Worm (Caenorhabditis elegans): ENCODE measurements around the gene Y32F6B.1.
A peak's percentile ranks its signal among the peaks of the same experiment; 100 is the strongest.

Gene Y32F6B.1

DNA sequence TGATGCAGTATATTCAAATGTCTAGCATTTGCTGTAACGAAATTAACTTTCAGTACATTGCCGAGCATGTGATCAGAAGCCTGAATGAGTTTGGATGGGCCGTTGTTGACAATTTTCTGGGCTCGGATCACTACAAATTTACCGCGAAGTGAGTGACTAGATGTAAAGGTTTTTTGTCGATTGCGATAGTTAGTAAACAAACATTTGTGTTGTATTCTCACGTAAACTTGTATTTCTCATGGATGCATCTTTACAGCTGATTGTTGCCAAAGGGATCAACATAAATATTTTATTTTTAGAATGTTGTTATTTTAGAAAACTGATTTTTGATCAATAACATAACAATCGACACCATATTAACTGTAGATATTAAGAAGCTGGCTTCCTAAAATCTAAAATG is 10.5 kb downstream of the Y32F6B.1 start (continued):
- TF ChIP-seq unc-130 (GFP tag; optimal IDR thresholded peaks at IDR 0.05) (no peak), F44E2.7 (GFP tag; IDR thresholded peaks at IDR 0.05) (no peak), aly-2 (tag; optimal IDR thresholded peaks at IDR 0.05) (no peak), hif-1 (tag; optimal IDR thresholded peaks at IDR 0.05) (peak; percentile 48 to 87), ces-1 (GFP tag; optimal IDR thresholded peaks at IDR 0.05) (no peak), Y5F2A.4 (GFP tag; optimal IDR thresholded peaks at IDR 0.05) (no peak), mdl-1 (tag; optimal IDR thresholded peaks at IDR 0.05) (no peak), mdt-29 (GFP tag; IDR thresholded peaks at IDR 0.05) (no peak), nhr-237 (tag; optimal IDR thresholded peaks at IDR 0.05) (no peak), Y75B8A.6 (GFP tag; IDR thresholded peaks at IDR 0.05) (no peak), tag-97 (GFP tag; IDR thresholded peaks at IDR 0.05) (no peak), aha-1 (tag) (peak; percentile 37), Y48G9A.11 (GFP tag; IDR thresholded peaks at IDR 0.05) (no peak), nhr-111 (GFP tag; optimal IDR thresholded peaks at IDR 0.05) (no peak), cey-2 (tag; optimal IDR thresholded peaks at IDR 0.05; ENCODE audit: borderline replicate concordance, insufficient read depth) (no peak)

DNA sequence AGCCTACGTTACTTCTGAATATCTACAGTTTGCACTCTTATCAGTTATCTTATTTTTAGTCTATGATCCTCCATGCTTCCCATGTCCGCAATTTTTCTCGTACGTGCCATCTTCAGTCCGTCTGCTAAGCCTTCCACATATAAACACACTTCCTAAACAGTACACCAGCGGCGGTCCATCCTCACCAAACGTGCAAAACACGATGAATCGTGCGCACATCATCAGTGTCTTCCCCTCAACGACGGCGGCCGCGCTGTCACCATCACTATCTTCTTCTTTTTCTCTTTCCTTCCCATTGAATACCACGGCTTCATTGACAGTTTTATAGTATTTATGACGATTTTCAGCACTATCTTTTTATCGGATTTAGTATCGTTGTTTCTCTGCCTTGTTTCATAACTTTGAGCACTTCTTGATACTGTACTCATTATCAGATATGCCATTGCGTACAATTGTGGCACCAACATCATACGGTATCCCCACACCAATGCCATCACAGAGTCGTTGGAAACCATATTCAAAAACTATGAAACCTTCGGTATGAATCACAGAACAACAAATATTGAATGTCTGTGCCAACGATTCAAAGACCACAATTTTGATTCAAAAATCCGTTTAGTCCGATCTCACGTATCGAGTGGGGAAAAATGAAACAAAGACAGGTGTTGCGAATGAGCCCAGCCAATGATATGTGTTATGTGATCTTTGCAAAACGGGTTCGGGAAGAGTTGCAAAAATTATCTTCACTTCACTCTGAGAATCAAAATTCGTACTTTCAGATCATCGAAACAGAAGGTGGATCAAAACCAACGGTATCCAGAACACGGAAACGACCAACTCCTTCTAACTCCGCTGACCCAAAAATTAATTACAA is 11.4 kb downstream of the Y32F6B.1 start:
- TF ChIP-seq unc-62 (GFP tag; optimal IDR thresholded peaks at IDR 0.05 in 1 of 2) (peak in 1 of 2 experiments; percentile 31), unc-62 (tag; optimal IDR thresholded peaks at IDR 0.05) (no peak), aha-1 (tag) (peak; percentile 95), nhr-28 (tag; optimal IDR thresholded peaks at IDR 0.05) (peak; percentile 0), dmd-6 (GFP tag; IDR thresholded peaks at IDR 0.05) (no peak), hif-1 (tag; optimal IDR thresholded peaks at IDR 0.05) (peak; percentile 49 to 81)

DNA sequence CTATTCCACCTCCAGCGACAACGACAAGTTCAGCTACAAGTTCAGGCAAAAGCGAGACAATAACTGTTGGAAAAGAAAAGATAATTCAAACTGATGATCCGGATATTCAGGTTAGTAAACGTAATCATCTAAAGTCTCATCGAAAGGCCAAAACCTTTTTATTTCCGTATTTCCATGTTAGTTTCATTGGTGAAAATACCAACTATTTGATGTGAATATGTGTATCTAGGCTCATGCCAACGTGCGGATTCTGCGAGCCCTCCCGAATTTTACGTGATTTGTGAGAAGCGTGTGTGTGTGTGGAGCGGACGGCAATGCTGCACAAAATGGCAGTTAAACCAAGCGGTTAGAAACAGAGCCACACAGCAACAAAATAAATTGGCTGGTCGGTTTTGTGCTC is 13.5 kb downstream of the Y32F6B.1 start:
- TF ChIP-seq Y5F2A.4 (GFP tag; optimal IDR thresholded peaks at IDR 0.05): no peak
- TF ChIP-seq ama-1 (optimal IDR thresholded peaks at IDR 0.05): peak; percentile 46
- TF ChIP-seq dmd-8 (GFP tag; IDR thresholded peaks at IDR 0.05): no peak
- TF ChIP-seq fkh-10 (GFP tag; optimal IDR thresholded peaks at IDR 0.05): no peak
- TF ChIP-seq fos-1 (tag; optimal IDR thresholded peaks at IDR 0.05): no peak
- TF ChIP-seq zfp-3 (GFP tag; conservative IDR thresholded peaks at IDR 0.05): 0 out of 2 replicates have a peak, but pooled peaks have one; percentile 25
- 0 out of 2 replicates have a peak, but pooled peaks have one; percentile 6 for TF ChIP-seq Y75B8A.6 (GFP tag; IDR thresholded peaks at IDR 0.05)
- TF ChIP-seq F26F4.8 (GFP tag; conservative IDR thresholded peaks at IDR 0.05): 0 out of 2 replicates have a peak, but pooled peaks have one; percentile 31
- peak in 1 of 2 experiments; percentile 23 for TF ChIP-seq hif-1 (tag; optimal IDR thresholded peaks at IDR 0.05)
- no peak for TF ChIP-seq daf-16 (GFP tag; optimal IDR thresholded peaks at IDR 0.05)
- TF ChIP-seq daf-16 (tag; optimal IDR thresholded peaks at IDR 0.05): no peak
- TF ChIP-seq php-3 (GFP tag; IDR thresholded peaks at IDR 0.05): no peak
- peak; percentile 97 for TF ChIP-seq aha-1 (tag)

ce11 chrV:10469845-10470244 is 14.7 kb downstream of the Y32F6B.1 start:
- no peak for TF ChIP-seq mdt-29 (GFP tag; IDR thresholded peaks at IDR 0.05)
- no peak for TF ChIP-seq dmd-6 (GFP tag; IDR thresholded peaks at IDR 0.05)
- TF ChIP-seq php-3 (GFP tag; IDR thresholded peaks at IDR 0.05): no peak
- TF ChIP-seq aha-1 (tag): peak; percentile 92

- no peak for TF ChIP-seq dmd-8 (GFP tag; IDR thresholded peaks at IDR 0.05)
- peak in 1 of 2 experiments; percentile 55 for TF ChIP-seq daf-16 (GFP tag; optimal IDR thresholded peaks at IDR 0.05)
- no peak for TF ChIP-seq daf-16 (tag; optimal IDR thresholded peaks at IDR 0.05)
- no peak; the same call in 1 of the 2 replicates for TF ChIP-seq dmd-9 (GFP tag; IDR thresholded peaks at IDR 0.05)
- TF ChIP-seq unc-62 (GFP tag; optimal IDR thresholded peaks at IDR 0.05 in 1 of 2): peak in 1 of 2 experiments; percentile 95
- no peak for TF ChIP-seq unc-62 (tag; optimal IDR thresholded peaks at IDR 0.05)
- TF ChIP-seq nhr-10 (tag; optimal IDR thresholded peaks at IDR 0.05): no peak
- no peak for TF ChIP-seq nhr-42 (GFP tag; IDR thresholded peaks at IDR 0.05)
Measured at ce11 chrV:10468709-10469108, 15.8 kb downstream of the Y32F6B.1 start.

All from whole organism, L4 larva.